Fruit fly (Drosophila melanogaster): ENCODE measurements around the gene CG34258.

- TF ChIP-seq psq (optimal IDR thresholded peaks at IDR 0.05) (no peak), insv (optimal IDR thresholded peaks at IDR 0.05) (no peak), Sin3A (optimal IDR thresholded peaks at IDR 0.05) (no peak), Myc (optimal IDR thresholded peaks at IDR 0.05) (no peak)
These were observed 18.9 kb downstream of the CG34258 start for dm6 chr3L:19932917-19933316.
